Worm (Caenorhabditis elegans) whole organism, mixed stage, embryonic: ENCODE measurements around the gene C44B11.1.

Experiments
- M03D4.4 ChIP-seq: sonication (generic microtip); optimal IDR thresholded peaks from 2 replicates; lab custom pipeline; 2017; ENCODE audit warnings: mild to moderate bottlenecking, missing genetic modification characterization, missing compliant biosample characterization
- bed-3 ChIP-seq: fragments of 200-800 bp; sonication (Bioruptor generic); optimal IDR thresholded peaks from 3 replicates; lab custom pipeline; 2018; ENCODE audit warnings: mild to moderate bottlenecking, missing genetic modification characterization, moderate library complexity, missing compliant biosample characterization
- blmp-1 ChIP-seq: fragments of 150-350 bp; optimal IDR thresholded peaks from 2 replicates; lab custom pipeline; 2014; ENCODE audit warnings: missing biosample characterization, missing genetic modification characterization
- ceh-39 ChIP-seq: fragments of 150-350 bp; optimal IDR thresholded peaks from 2 replicates; lab custom pipeline; 2014; ENCODE audit warnings: missing biosample characterization, missing genetic modification characterization
- ceh-43 ChIP-seq: fragments of 200-800 bp; sonication (Bioruptor generic); optimal IDR thresholded peaks from 2 replicates; lab custom pipeline; 2018; ENCODE audit warnings: mild to moderate bottlenecking, missing genetic modification characterization, moderate library complexity, missing compliant biosample characterization
- ces-1 ChIP-seq: fragments of 150-350 bp; optimal IDR thresholded peaks from 2 replicates; lab custom pipeline; 2014; ENCODE audit warnings: missing biosample characterization, missing genetic modification reagents, missing genetic modification characterization
- elt-1 ChIP-seq: sonication (generic microtip); optimal IDR thresholded peaks from 2 replicates; lab custom pipeline; 2017; ENCODE audit warnings: missing genetic modification characterization, mild to moderate bottlenecking, missing compliant biosample characterization, antibody characterized with exemption, moderate library complexity, borderline replicate concordance; ENCODE audit not compliant: insufficient read depth
- elt-3 ChIP-seq: fragments of 150-350 bp; optimal IDR thresholded peaks from 2 replicates; lab custom pipeline; 2014; ENCODE audit warnings: missing biosample characterization, missing genetic modification characterization
- flh-1 ChIP-seq: fragments of 200-800 bp; sonication (Bioruptor generic); optimal IDR thresholded peaks from 2 replicates; lab custom pipeline; 2018; ENCODE audit warnings: mild to moderate bottlenecking, missing genetic modification characterization, moderate library complexity, missing compliant biosample characterization
- ham-2 ChIP-seq: fragments of 200-800 bp; sonication (Bioruptor generic); optimal IDR thresholded peaks from 2 replicates; lab custom pipeline; 2018; ENCODE audit warnings: mild to moderate bottlenecking, missing genetic modification characterization, missing compliant biosample characterization
- hlh-1 ChIP-seq: fragments of 150-350 bp; optimal IDR thresholded peaks from 2 replicates; lab custom pipeline; 2014; ENCODE audit warnings: missing biosample characterization, missing genetic modification reagents, missing genetic modification characterization
- lin-13 ChIP-seq: fragments of 150-350 bp; optimal IDR thresholded peaks from 2 replicates; lab custom pipeline; 2014; ENCODE audit warnings: missing biosample characterization, missing genetic modification characterization
- lin-32 ChIP-seq: fragments of 200-800 bp; sonication (Bioruptor generic); optimal IDR thresholded peaks from 2 replicates; lab custom pipeline; 2018; ENCODE audit warnings: mild to moderate bottlenecking, missing genetic modification characterization, missing compliant biosample characterization
- lsy-2 ChIP-seq: fragments of 150-350 bp; optimal IDR thresholded peaks from 2 replicates; lab custom pipeline; 2014; ENCODE audit warnings: missing biosample characterization, missing genetic modification characterization
- mep-1 ChIP-seq: fragments of 150-350 bp; optimal IDR thresholded peaks from 2 replicates; lab custom pipeline; 2017; ENCODE audit warnings: missing biosample characterization, missing genetic modification reagents, missing genetic modification characterization, inconsistent platforms
- mls-2 ChIP-seq: sonication (generic microtip); optimal IDR thresholded peaks from 2 replicates; lab custom pipeline; 2016; ENCODE audit warnings: mild to moderate bottlenecking, missing genetic modification characterization, moderate library complexity, missing compliant biosample characterization
- nhr-2 ChIP-seq: fragments of 150-350 bp; optimal IDR thresholded peaks from 2 replicates; lab custom pipeline; 2014; ENCODE audit warnings: missing biosample characterization, missing genetic modification characterization
- nhr-237 ChIP-seq: fragments of 150-350 bp; optimal IDR thresholded peaks from 2 replicates; lab custom pipeline; 2014; ENCODE audit warnings: missing biosample characterization, missing genetic modification characterization
- nhr-28 ChIP-seq: fragments of 150-350 bp; optimal IDR thresholded peaks from 2 replicates; lab custom pipeline; 2014; ENCODE audit warnings: missing biosample characterization, missing genetic modification characterization
- nhr-76 ChIP-seq: sonication (generic microtip); optimal IDR thresholded peaks from 2 replicates; lab custom pipeline; 2017; ENCODE audit warnings: missing biosample characterization, missing genetic modification characterization
- sem-2 ChIP-seq: fragments of 200-800 bp; sonication (Bioruptor generic); optimal IDR thresholded peaks from 2 replicates; lab custom pipeline; 2018; ENCODE audit warnings: mild to moderate bottlenecking, missing genetic modification characterization, missing compliant biosample characterization
- snpc-4 ChIP-seq: fragments of 150-350 bp; optimal IDR thresholded peaks from 2 replicates; lab custom pipeline; 2014; ENCODE audit warnings: missing biosample characterization, missing genetic modification characterization
- unc-120 ChIP-seq: sonication (generic microtip); optimal IDR thresholded peaks from 2 replicates; lab custom pipeline; 2017; ENCODE audit warnings: missing genetic modification characterization, missing compliant biosample characterization; ENCODE audit not compliant: poor library complexity, severe bottlenecking
- unc-39 ChIP-seq: fragments of 150-350 bp; optimal IDR thresholded peaks from 2 replicates; lab custom pipeline; 2014; ENCODE audit warnings: missing biosample characterization, missing genetic modification characterization
- unc-62 ChIP-seq: fragments of 150-350 bp; optimal IDR thresholded peaks from 2 replicates; lab custom pipeline; 2014; ENCODE audit warnings: missing biosample characterization, missing genetic modification reagents, missing genetic modification characterization
- zip-8 ChIP-seq: fragments of 150-350 bp; optimal IDR thresholded peaks from 2 replicates; lab custom pipeline; 2014; ENCODE audit warnings: missing biosample characterization, missing genetic modification characterization
- ztf-11 ChIP-seq: fragments of 150-350 bp; optimal IDR thresholded peaks from 2 replicates; lab custom pipeline; 2014; ENCODE audit warnings: missing biosample characterization, missing genetic modification characterization

The C44B11.1 gene

ce11 chrIII:3138087-3138486 is 17.0 kb upstream of the C44B11.1 start:
- peak; percentile 51 for TF ChIP-seq ces-1 (GFP tag; lab: Kevin White, UChicago)
- TF ChIP-seq lin-32: no peak

DNA sequence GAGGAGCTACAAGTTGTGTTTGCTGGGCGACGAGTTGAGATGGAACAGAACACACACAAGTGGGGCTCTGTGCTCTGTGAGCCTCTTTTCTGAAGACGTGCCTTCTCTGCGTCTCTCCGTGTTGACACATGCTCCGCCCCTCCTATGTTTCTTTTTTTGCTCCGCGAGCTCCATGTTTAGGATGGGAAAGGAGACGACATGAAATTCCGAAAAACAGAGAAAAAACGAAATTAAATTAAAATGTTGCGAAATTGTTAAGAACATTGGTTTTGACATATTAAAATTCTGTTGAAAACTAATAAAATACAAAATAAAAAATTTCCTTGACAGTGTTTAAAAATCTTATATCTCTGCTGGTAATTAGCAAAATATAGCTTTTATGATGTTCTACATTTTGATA is 15.9 kb upstream of the C44B11.1 start, which contains the start of gene mec-12:
mec-12 (minus strand) TSS at position 91 of the 400 bp plus-strand sequence.
- no peak for TF ChIP-seq ceh-39 (tag; lab: Kevin White, UChicago)
- TF ChIP-seq ces-1 (GFP tag; lab: Kevin White, UChicago): peak; percentile 61

ce11 chrIII:3140227-3140626 is 14.8 kb upstream of the C44B11.1 start:
- TF ChIP-seq lsy-2 (tag; lab: Kevin White, UChicago) (peak; percentile 62), hlh-1 (tag; lab: Kevin White, UChicago) (no peak)
- TF ChIP-seq, all 35 proteins: peak for 1

- TF ChIP-seq ztf-11 (tag; lab: Kevin White, UChicago): no peak
- no peak for TF ChIP-seq lin-13
- no peak for TF ChIP-seq lsy-2 (tag; lab: Kevin White, UChicago)
- no peak for TF ChIP-seq unc-39 (tag; lab: Kevin White, UChicago)
- TF ChIP-seq elt-3 (tag; lab: Kevin White, UChicago): no peak
- TF ChIP-seq zip-8 (tag; lab: Kevin White, UChicago): no peak
- no peak for TF ChIP-seq ceh-43 (GFP tag; lab: Kevin White, UChicago)
- TF ChIP-seq flh-1 (GFP tag; lab: Kevin White, UChicago): no peak
- no peak for TF ChIP-seq lin-32
- no peak for TF ChIP-seq nhr-28 (tag; lab: Kevin White, UChicago)
- no peak for TF ChIP-seq unc-120 (tag; lab: Kevin White, UChicago)
- TF ChIP-seq bed-3 (GFP tag; lab: Kevin White, UChicago): no peak
- TF ChIP-seq hlh-1 (tag; lab: Kevin White, UChicago): no peak
- no peak for TF ChIP-seq nhr-237
These were observed 13.0 kb upstream of the C44B11.1 start for ce11 chrIII:3142078-3142477.

DNA sequence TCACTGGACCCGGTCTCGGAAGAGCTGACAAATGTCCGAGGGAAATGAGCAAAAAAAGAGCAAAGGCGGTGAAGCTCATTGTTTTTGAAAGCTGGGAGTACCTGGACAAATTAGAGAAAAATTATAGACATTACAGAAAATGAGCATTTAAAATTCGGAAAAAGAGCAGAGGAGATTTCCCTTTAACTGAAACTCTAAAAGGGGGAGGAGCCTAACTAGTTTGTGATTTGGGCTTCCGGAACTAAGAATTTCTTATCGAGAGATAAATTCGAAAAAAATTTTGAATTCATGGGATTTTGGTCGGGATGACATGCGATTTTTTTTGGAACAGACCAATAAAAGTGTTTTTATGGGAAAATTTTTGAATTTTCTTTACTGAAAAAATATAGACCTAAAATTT is 11.4 kb upstream of the C44B11.1 start, which contains the start of gene C44B11.4:
C44B11.4 (minus strand) TSS at position 101 of the 400 bp plus-strand sequence.
- TF ChIP-seq mls-2 (tag; lab: Kevin White, UChicago) (no peak), ham-2 (GFP tag; lab: Kevin White, UChicago) (no peak), lsy-2 (tag; lab: Kevin White, UChicago) (no peak), elt-1 (tag; lab: Kevin White, UChicago) (no peak), lin-32 (no peak), unc-39 (tag; lab: Kevin White, UChicago) (no peak), ztf-11 (tag; lab: Kevin White, UChicago) (no peak), elt-3 (tag; lab: Kevin White, UChicago) (no peak), ceh-43 (GFP tag; lab: Kevin White, UChicago) (no peak), M03D4.4 (tag; lab: Kevin White, UChicago) (no peak), zip-8 (tag; lab: Kevin White, UChicago) (no peak)
- TF ChIP-seq, all 35 proteins: peak for 0

- TF ChIP-seq zip-8 (tag; lab: Kevin White, UChicago) (no peak), nhr-76 (tag; lab: Kevin White, UChicago) (no peak), ztf-11 (tag; lab: Kevin White, UChicago) (no peak), hlh-1 (tag; lab: Kevin White, UChicago) (no peak), ham-2 (GFP tag; lab: Kevin White, UChicago) (no peak), snpc-4 (tag; lab: Kevin White, UChicago) (no peak), nhr-2 (tag; lab: Kevin White, UChicago) (no peak), nhr-28 (tag; lab: Kevin White, UChicago) (no peak), sem-2 (GFP tag; lab: Kevin White, UChicago) (no peak)
These were observed 2.2 kb upstream of the C44B11.1 start, which contains the start of gene C44B11.6 for ce11 chrIII:3152848-3153247. TSS of gene C44B11.6 (plus strand) at chrIII:3153148.

ce11 chrIII:3160490-3160889 is 5.4 kb downstream of the C44B11.1 start:
- TF ChIP-seq ztf-11 (tag; lab: Kevin White, UChicago) (no peak), blmp-1 (tag; lab: Kevin White, UChicago) (peak; percentile 60), mep-1 (no peak), unc-62 (GFP tag; lab: Kevin White, UChicago) (no peak)
